Worm (Caenorhabditis elegans) whole organism, midembryonic: Measurements from ENCODE around the gene B0272.3.

Experiments used
- cog-1 ChIP-seq: sonication (generic microtip); optimal IDR thresholded peaks from 2 replicates; lab custom pipeline; 2016; ENCODE audit warnings: missing genetic modification characterization, missing compliant biosample characterization
- flt-1 ChIP-seq: fragments of 200-800 bp; sonication (Bioruptor generic); IDR thresholded peaks from 2 replicates; pipeline ENCODE4 v1.3.6; 2022; ENCODE audit warnings: missing genetic modification characterization, missing compliant biosample characterization
- klf-2 ChIP-seq: fragments of 200-800 bp; sonication (Bioruptor generic); conservative IDR thresholded peaks from 2 replicates; pipeline ENCODE4 v1.3.6; 2022; ENCODE audit warnings: missing genetic modification reagents, missing genetic modification characterization, missing compliant biosample characterization
- med-1 ChIP-seq: sonication (generic microtip); optimal IDR thresholded peaks from 2 replicates; lab custom pipeline; 2017; ENCODE audit warnings: missing genetic modification characterization, mild to moderate bottlenecking, missing compliant biosample characterization, antibody characterized with exemption, missing genetic modification reagents; ENCODE audit not compliant: insufficient read depth
- ref-1 ChIP-seq: fragments of 200-800 bp; sonication (Bioruptor generic); conservative IDR thresholded peaks from 2 replicates; pipeline ENCODE4 v1.3.6; 2022; ENCODE audit warnings: missing genetic modification reagents, missing genetic modification characterization, missing compliant biosample characterization
- tab-1 ChIP-seq: fragments of 200-800 bp; sonication (Bioruptor generic); IDR thresholded peaks from 2 replicates; pipeline ENCODE4 v1.3.6; 2022; ENCODE audit warnings: missing genetic modification characterization, missing compliant biosample characterization
- ztf-23 ChIP-seq: fragments of 200-800 bp; sonication (Bioruptor generic); IDR thresholded peaks from 2 replicates; pipeline ENCODE4 v1.3.6; 2022; ENCODE audit warnings: missing genetic modification reagents, missing genetic modification characterization, missing compliant biosample characterization
- ztf-29 ChIP-seq: fragments of 200-800 bp; sonication (Bioruptor generic); IDR thresholded peaks from 2 replicates; pipeline ENCODE4 v1.3.6; 2022; ENCODE audit warnings: missing genetic modification reagents, missing genetic modification characterization, missing compliant biosample characterization

- TF ChIP-seq tab-1 (GFP tag; lab: Robert Waterston, UW) (no peak), ztf-23 (GFP tag; lab: Robert Waterston, UW) (no peak), klf-2 (GFP tag; lab: Robert Waterston, UW) (no peak), cog-1 (tag; lab: Kevin White, UChicago) (no peak), flt-1 (no peak), med-1 (GFP tag; lab: Kevin White, UChicago) (no peak), ztf-29 (GFP tag; lab: Robert Waterston, UW) (no peak), ref-1 (GFP tag; lab: Robert Waterston, UW) (no peak)
These were observed 42.5 kb upstream of the B0272.3 start for ce11 chrX:9388686-9389085.
